Worm (Caenorhabditis elegans) whole organism, L4/young adult: Measurements from ENCODE around the gene lin-52.

Experiments used
- W03F9.2 ChIP-seq: fragments of 150-350 bp; optimal IDR thresholded peaks from 2 replicates; lab custom pipeline; 2014; ENCODE audit warnings: missing biosample characterization, missing genetic modification characterization
- dao-5 ChIP-seq: sonication (generic microtip); optimal IDR thresholded peaks from 2 replicates; lab custom pipeline; 2016; ENCODE audit warnings: missing genotype, missing genetic modification characterization, moderate library complexity, missing compliant biosample characterization

DNA sequence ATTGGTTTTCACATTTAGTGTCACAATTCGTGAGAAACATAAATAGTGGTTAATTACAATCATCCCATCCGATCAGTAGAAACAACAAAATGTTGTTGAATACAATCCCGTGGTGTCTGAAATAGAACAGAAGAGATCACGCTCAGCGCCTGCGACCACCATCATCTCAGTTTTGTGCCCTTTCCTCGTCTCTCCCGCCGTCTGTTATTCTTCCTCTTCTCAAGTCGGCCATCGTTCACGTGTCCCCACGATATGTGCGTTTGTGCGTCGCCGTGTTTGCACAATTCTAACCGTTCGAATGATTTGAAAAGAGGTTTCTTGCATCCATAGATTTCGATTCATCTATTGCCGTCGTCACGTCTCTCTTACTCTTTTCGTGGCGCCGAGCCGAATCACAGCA, 5.8 kb downstream of the lin-52 start, which contains the start of gene panl-3:
- TF ChIP-seq dao-5 (tag; lab: Kevin White, UChicago) = no peak
- no peak for TF ChIP-seq W03F9.2 (tag; lab: Kevin White, UChicago)
